Worm (Caenorhabditis elegans): ENCODE results near the gene sur-7.

sur-7 gene

DNA sequence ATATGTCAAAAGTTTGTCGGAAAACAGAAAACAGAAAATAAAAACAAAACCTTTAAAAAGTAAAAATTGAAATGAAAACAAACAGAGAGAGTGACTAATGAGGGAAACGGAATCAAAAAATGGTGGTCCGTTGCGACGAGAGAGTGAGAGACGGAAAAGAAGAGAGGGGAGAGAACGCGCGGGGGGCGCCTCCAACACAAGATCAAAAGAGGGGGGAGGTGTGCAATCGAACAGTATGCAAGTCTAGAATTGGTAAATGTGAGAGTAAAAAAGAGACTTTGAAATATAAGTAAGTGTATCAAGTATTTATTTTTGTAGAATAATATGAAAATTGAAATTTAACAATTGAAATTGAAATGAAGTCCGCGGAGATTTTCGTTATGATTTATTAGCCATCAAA, 42.0 kb downstream of the sur-7 start:
- no peak for TF ChIP-seq ztf-28 (GFP tag; IDR thresholded peaks at IDR 0.05)
- TF ChIP-seq Y56A3A.18 (GFP tag; IDR thresholded peaks at IDR 0.05): no peak
- no peak for TF ChIP-seq ztf-18 (tag; optimal IDR thresholded peaks at IDR 0.05)
- TF ChIP-seq hmg-1.2 (GFP tag; IDR thresholded peaks at IDR 0.05): no peak
- TF ChIP-seq sea-2 (GFP tag; IDR thresholded peaks at IDR 0.05): no peak
- TF ChIP-seq nfyb-1 (GFP tag; IDR thresholded peaks at IDR 0.05): no peak
- peak; percentile 70 for TF ChIP-seq madf-8 (GFP tag; conservative IDR thresholded peaks at IDR 0.05)
- peak; percentile 28 for TF ChIP-seq dpl-1 (GFP tag; optimal IDR thresholded peaks at IDR 0.05)
- no peak for TF ChIP-seq ceh-100 (GFP tag; IDR thresholded peaks at IDR 0.05)
- TF ChIP-seq bed-1 (GFP tag; IDR thresholded peaks at IDR 0.05): no peak
- TF ChIP-seq efl-1 (GFP tag; optimal IDR thresholded peaks at IDR 0.05): peak; percentile 75
- 0 out of 2 replicates have a peak, but pooled peaks have one; percentile 19 for TF ChIP-seq egrh-3 (GFP tag; IDR thresholded peaks at IDR 0.05)
- no peak for TF ChIP-seq F57A8.1 (GFP tag; optimal IDR thresholded peaks at IDR 0.05)
- no peak for TF ChIP-seq T26A5.8 (tag; optimal IDR thresholded peaks at IDR 0.05)
- TF ChIP-seq madf-3 (GFP tag; IDR thresholded peaks at IDR 0.05): no peak
- no peak for TF ChIP-seq attf-5 (GFP tag; optimal IDR thresholded peaks at IDR 0.05)
